Fruit fly (Drosophila melanogaster) whole organism: ENCODE measurements around the gene Atx-1.

Experiments
- CG8478 ChIP-seq: fragments of >200 bp; optimal IDR thresholded peaks from 2 replicates; lab custom pipeline; 2018; ENCODE audit warnings: inconsistent platforms
- usp ChIP-seq: fragments of >200 bp; optimal IDR thresholded peaks from 2 replicates; lab custom pipeline; 2017; ENCODE audit warnings: missing biosample characterization, missing genetic modification characterization, mixed read lengths

dm6 chrX:6796972-6797371 lies 26.0 kb upstream of the Atx-1 start:
- TF ChIP-seq usp (no peak), CG8478 (lab: Kevin White, UChicago) (no peak)
